Worm (Caenorhabditis elegans): ENCODE measurements around the gene pals-17.

pals-17 gene

DNA sequence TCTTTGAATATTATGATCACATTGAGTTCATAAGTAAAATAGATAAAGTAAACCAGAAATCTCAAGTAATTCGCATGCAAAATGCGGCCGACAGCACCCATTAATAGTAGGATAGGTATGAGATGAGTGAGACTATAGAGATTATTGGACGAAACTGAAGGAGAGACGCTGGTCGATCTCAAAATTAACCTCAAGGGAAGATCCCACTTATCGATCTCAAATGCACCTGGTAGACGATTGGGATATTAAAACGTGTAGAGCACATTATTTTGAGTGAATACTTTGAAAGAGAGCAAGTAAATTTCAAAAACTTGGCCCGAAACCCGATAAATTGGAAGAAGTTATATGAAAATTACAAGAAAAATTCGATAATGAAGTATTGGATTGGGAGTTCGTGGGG is 46.0 kb downstream of the pals-17 start, which contains the start of gene Y82E9BL.6:
TSS of gene Y82E9BL.6 (minus strand) at position 101 of the 400 bp plus-strand sequence.
- TF ChIP-seq fkh-10 (GFP tag; optimal IDR thresholded peaks at IDR 0.05) (no peak), elt-3 (tag; optimal IDR thresholded peaks at IDR 0.05) (no peak), unc-39 (tag; optimal IDR thresholded peaks at IDR 0.05) (no peak), nhr-25 (tag; optimal IDR thresholded peaks at IDR 0.05) (no peak), nfya-1 (tag; optimal IDR thresholded peaks at IDR 0.05; ENCODE audit: insufficient read depth) (no peak), skn-1 (tag; optimal IDR thresholded peaks at IDR 0.05) (no peak), mdl-1 (tag; optimal IDR thresholded peaks at IDR 0.05) (no peak), ceh-9 (tag; optimal IDR thresholded peaks at IDR 0.05) (no peak), ceh-82 (tag; optimal IDR thresholded peaks at IDR 0.05) (no peak), aly-2 (tag; optimal IDR thresholded peaks at IDR 0.05) (no peak), unc-62 (GFP tag; optimal IDR thresholded peaks at IDR 0.05) (no peak), pqm-1 (tag; optimal IDR thresholded peaks at IDR 0.05) (no peak), nhr-67 (tag; optimal IDR thresholded peaks at IDR 0.05) (no peak), egl-27 (tag; optimal IDR thresholded peaks at IDR 0.05) (no peak), lin-15B (tag; optimal IDR thresholded peaks at IDR 0.05) (no peak), nhr-76 (tag; optimal IDR thresholded peaks at IDR 0.05) (no peak), lsy-12 (tag; optimal IDR thresholded peaks at IDR 0.05) (no peak), nhr-77 (tag; optimal IDR thresholded peaks at IDR 0.05) (no peak), sea-2 (GFP tag; optimal IDR thresholded peaks at IDR 0.05) (no peak), zag-1 (tag; optimal IDR thresholded peaks at IDR 0.05) (no peak)

- TF ChIP-seq lsy-12 (tag; optimal IDR thresholded peaks at IDR 0.05) (no peak), fkh-10 (GFP tag; optimal IDR thresholded peaks at IDR 0.05) (no peak), ZK546.5 (tag; optimal IDR thresholded peaks at IDR 0.05) (no peak)
Observed at ce11 chrIII:1342919-1343419, 48.7 kb downstream of the pals-17 start, which contains the start of gene fbxa-27. TSS of gene fbxa-27 (plus strand) at chrIII:1342969.

DNA sequence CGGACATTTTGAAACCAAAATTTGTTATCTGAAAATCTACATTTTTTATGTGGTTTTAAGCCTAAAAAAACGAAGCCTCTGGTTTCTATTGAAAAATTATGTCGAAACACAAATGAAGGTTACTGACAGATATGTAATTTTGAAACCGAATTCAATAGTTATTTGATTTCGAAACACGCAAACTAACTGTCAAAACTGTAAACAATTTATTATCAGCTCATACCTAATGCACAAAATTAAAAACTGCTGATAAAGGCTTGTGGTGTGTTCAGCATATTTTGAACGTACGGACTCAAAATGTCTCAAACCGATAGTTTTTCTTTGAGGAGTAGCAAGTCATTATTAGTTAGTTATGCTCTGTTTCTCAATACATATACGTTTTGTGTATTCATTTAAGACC is 49.2 kb downstream of the pals-17 start, which contains the start of gene fbxa-26:
TSS of gene fbxa-26 (minus strand) at position 35 of the 400 bp plus-strand sequence.
- TF ChIP-seq skn-1 (tag; optimal IDR thresholded peaks at IDR 0.05) (no peak), elt-2 (tag; optimal IDR thresholded peaks at IDR 0.05) (peak; percentile 67), daf-12 (tag; optimal IDR thresholded peaks at IDR 0.05) (no peak), nhr-43 (tag; optimal IDR thresholded peaks at IDR 0.05; ENCODE audit: poor library complexity, severe bottlenecking) (no peak), nhr-237 (tag; optimal IDR thresholded peaks at IDR 0.05) (no peak), unc-62 (GFP tag; optimal IDR thresholded peaks at IDR 0.05) (no peak), nhr-77 (tag; optimal IDR thresholded peaks at IDR 0.05) (no peak), sea-2 (GFP tag; optimal IDR thresholded peaks at IDR 0.05) (no peak), nhr-28 (tag; optimal IDR thresholded peaks at IDR 0.05) (no peak), zag-1 (tag; optimal IDR thresholded peaks at IDR 0.05) (no peak), pha-4 (tag; optimal IDR thresholded peaks at IDR 0.05) (peak; percentile 20), lsy-12 (tag; optimal IDR thresholded peaks at IDR 0.05) (no peak)
